Worm (Caenorhabditis elegans) whole organism, L4 larva: ENCODE data around the gene gna-1.

Source experiments
- aha-1 ChIP-seq: fragments of 150-350 bp; peaks from one replicate; lab custom pipeline; 2014; ENCODE audit warnings: missing biosample characterization, missing genetic modification characterization
- ama-1 ChIP-seq: fragments of 150-350 bp; optimal IDR thresholded peaks from 2 replicates; lab custom pipeline; 2014; ENCODE audit warnings: inconsistent platforms, mixed read lengths
- ces-1 ChIP-seq: fragments of 150-350 bp; sonication (generic microtip); optimal IDR thresholded peaks from 4 replicates; lab custom pipeline; 2014; ENCODE audit warnings: missing biosample characterization, missing genetic modification reagents, missing genetic modification characterization
- lin-38 ChIP-seq: fragments of 200-800 bp; sonication (Bioruptor generic); IDR thresholded peaks from 2 replicates; pipeline ENCODE4 v1.3.6; 2022; ENCODE audit warnings: missing genetic modification reagents, missing genetic modification characterization, missing compliant biosample characterization
- nhr-10 ChIP-seq: fragments of 150-350 bp; optimal IDR thresholded peaks from 2 replicates; lab custom pipeline; 2014; ENCODE audit warnings: missing biosample characterization, missing genetic modification characterization
- nhr-11 ChIP-seq: fragments of 150-350 bp; optimal IDR thresholded peaks from 2 replicates; lab custom pipeline; 2014; ENCODE audit warnings: missing biosample characterization, missing genetic modification characterization
- nhr-237 ChIP-seq: sonication (generic microtip); optimal IDR thresholded peaks from 2 replicates; lab custom pipeline; 2017; ENCODE audit warnings: missing biosample characterization, missing genetic modification characterization
- nhr-28 ChIP-seq: fragments of 150-350 bp; optimal IDR thresholded peaks from 2 replicates; lab custom pipeline; 2014; ENCODE audit warnings: missing biosample characterization, missing genetic modification characterization
- nhr-41 ChIP-seq: fragments of 200-800 bp; sonication (Bioruptor generic); IDR thresholded peaks from 2 replicates; pipeline ENCODE4 v1.3.6; 2022; ENCODE audit warnings: missing genetic modification reagents, missing genetic modification characterization, missing compliant biosample characterization
- pqm-1 ChIP-seq: sonication (generic microtip); optimal IDR thresholded peaks from 2 replicates; lab custom pipeline; 2017; ENCODE audit warnings: missing biosample characterization, missing genetic modification characterization
- zag-1 ChIP-seq: fragments of 150-350 bp; optimal IDR thresholded peaks from 2 replicates; lab custom pipeline; 2014; ENCODE audit warnings: missing biosample characterization, missing genetic modification characterization

DNA sequence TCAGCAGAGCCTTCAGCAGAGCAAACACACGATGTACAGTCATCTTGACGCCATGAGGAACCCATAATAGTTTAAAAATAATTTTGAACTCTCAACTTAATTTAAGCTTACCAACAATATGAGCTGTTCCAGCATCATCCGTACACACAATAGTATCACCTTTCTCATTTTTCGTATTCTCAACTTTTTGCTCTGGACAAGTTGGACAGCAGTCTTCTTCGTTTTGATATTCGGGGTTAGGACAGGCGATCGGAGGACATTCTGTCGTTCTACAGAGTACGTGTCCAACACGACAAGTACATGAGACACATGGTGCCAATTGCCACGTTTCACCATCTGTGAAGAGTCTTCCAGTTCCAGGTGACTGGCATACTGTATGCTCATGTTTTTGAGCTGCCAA is 3.6 kb upstream of the gna-1 start:
- TF ChIP-seq nhr-10, result no peak
- TF ChIP-seq ces-1, result no peak
- TF ChIP-seq aha-1 (tag; lab: Kevin White, UChicago), result no peak
- no peak for TF ChIP-seq ama-1 (lab: Kevin White, UChicago)
- no peak for TF ChIP-seq pqm-1
- TF ChIP-seq nhr-28 (tag; lab: Kevin White, UChicago), result no peak
- TF ChIP-seq nhr-237 (tag; lab: Kevin White, UChicago), result no peak
- no peak for TF ChIP-seq nhr-11 (tag; lab: Kevin White, UChicago)
- TF ChIP-seq zag-1 (tag; lab: Kevin White, UChicago), result no peak
- TF ChIP-seq nhr-41 (GFP tag; lab: Robert Waterston, UW), result no peak
- TF ChIP-seq lin-38, result no peak
